Fruit fly (Drosophila melanogaster) whole organism, embryonic: ENCODE results near the gene Zpr1.

Experiments used
- Ada2b ChIP-seq: fragments of 200-800 bp; sonication (Bioruptor generic); IDR thresholded peaks from 2 replicates; pipeline ENCODE4 v1.3.6; 2022; ENCODE audit warnings: missing biosample characterization, missing genetic modification characterization
- Adf1 ChIP-seq: fragments of 200-800 bp; sonication (Bioruptor generic); IDR thresholded peaks from 2 replicates; pipeline ENCODE4 v1.3.6; 2022; ENCODE audit warnings: missing biosample characterization, missing genetic modification characterization
- Blimp-1 ChIP-seq: fragments of 200-800 bp; sonication (Bioruptor generic); optimal IDR thresholded peaks from 3 replicates; lab custom pipeline; 2018; ENCODE audit warnings: missing biosample characterization, missing genetic modification characterization, mild to moderate bottlenecking, moderate library complexity, missing genetic modification reagents
- CG10274 ChIP-seq: fragments of 200-800 bp; sonication (Bioruptor generic); optimal IDR thresholded peaks from 3 replicates; lab custom pipeline; 2017; ENCODE audit warnings: missing biosample characterization, mild to moderate bottlenecking, missing genetic modification characterization
- CG13287 ChIP-seq: fragments of 200-800 bp; sonication (Bioruptor generic); IDR thresholded peaks from 2 replicates; pipeline ENCODE4 v1.3.6; 2022; ENCODE audit warnings: missing biosample characterization, missing genetic modification characterization; ENCODE audit not compliant: partially characterized antibody
- CG13424 ChIP-seq: fragments of 200-800 bp; sonication (Bioruptor generic); optimal IDR thresholded peaks from 2 replicates; lab custom pipeline; 2019; ENCODE audit warnings: missing biosample characterization, mild to moderate bottlenecking, missing genetic modification characterization, moderate library complexity
- CG14710 ChIP-seq: fragments of 200-800 bp; sonication (Bioruptor generic); optimal IDR thresholded peaks from 3 replicates; lab custom pipeline; 2019; ENCODE audit warnings: missing biosample characterization, mild to moderate bottlenecking, missing genetic modification characterization, moderate library complexity
- CG15514 ChIP-seq: fragments of 200-800 bp; sonication (Bioruptor generic); optimal IDR thresholded peaks from 3 replicates; lab custom pipeline; 2017; ENCODE audit warnings: missing biosample characterization, missing genetic modification characterization, mild to moderate bottlenecking, moderate library complexity, missing genetic modification reagents
- CG1603 ChIP-seq: fragments of 200-800 bp; sonication (Bioruptor generic); optimal IDR thresholded peaks from 2 replicates; lab custom pipeline; 2019; ENCODE audit warnings: missing biosample characterization, mild to moderate bottlenecking, missing genetic modification characterization, moderate library complexity
- CG17385 ChIP-seq: fragments of 200-800 bp; sonication (Bioruptor generic); optimal IDR thresholded peaks from 3 replicates; lab custom pipeline; 2018; ENCODE audit warnings: missing biosample characterization, mild to moderate bottlenecking, missing genetic modification characterization
- CG17568 ChIP-seq: fragments of 200-800 bp; sonication (Bioruptor generic); optimal IDR thresholded peaks from 2 replicates; lab custom pipeline; 2018; ENCODE audit warnings: missing biosample characterization, mild to moderate bottlenecking, missing genetic modification characterization, moderate library complexity
- CG18599 ChIP-seq: fragments of 200-800 bp; sonication (Bioruptor generic); optimal IDR thresholded peaks from 3 replicates; lab custom pipeline; 2017; ENCODE audit warnings: missing biosample characterization, missing genetic modification characterization, mild to moderate bottlenecking, moderate library complexity, missing genetic modification reagents
- CG2120 ChIP-seq: fragments of 200-800 bp; sonication (Bioruptor generic); optimal IDR thresholded peaks from 3 replicates; lab custom pipeline; 2016; ENCODE audit warnings: missing biosample characterization, missing genetic modification characterization
- CG3281 ChIP-seq: fragments of 200-800 bp; sonication (Bioruptor generic); optimal IDR thresholded peaks from 3 replicates; lab custom pipeline; 2017; ENCODE audit warnings: missing biosample characterization, mild to moderate bottlenecking, missing genetic modification characterization
- CG4328 ChIP-seq: fragments of 200-800 bp; sonication (Bioruptor generic); optimal IDR thresholded peaks from 3 replicates; lab custom pipeline; 2017; ENCODE audit warnings: missing biosample characterization, missing genetic modification reagents, missing genetic modification characterization
- CG8388 ChIP-seq: fragments of 200-800 bp; sonication (Bioruptor generic); optimal IDR thresholded peaks from 2 replicates; lab custom pipeline; 2019; ENCODE audit warnings: missing biosample characterization, mild to moderate bottlenecking, missing genetic modification characterization, moderate library complexity
- D ChIP-seq, 2 experiments: fragments of 200-800 bp in 1 of 2; fragments of >200 bp in 1 of 2; sonication (Bioruptor generic) in 1 of 2; optimal IDR thresholded peaks; 2 replicates in 1 of 2; 3 replicates in 1 of 2; lab custom pipeline; 2017; ENCODE audit warnings: mild to moderate bottlenecking in 1 of 2, missing biosample characterization in 1 of 2, missing genetic modification characterization in 1 of 2, missing genetic modification reagents in 1 of 2
- ERR ChIP-seq: fragments of 200-800 bp; sonication (Bioruptor generic); optimal IDR thresholded peaks from 2 replicates; lab custom pipeline; 2016; ENCODE audit warnings: missing biosample characterization, missing genetic modification characterization
- Eip74EF ChIP-seq, 2 experiments: fragments of 200-800 bp in 1 of 2; fragments of >200 bp in 1 of 2; sonication (Bioruptor generic) in 1 of 2; optimal IDR thresholded peaks; 2 replicates each; lab custom pipeline; 2017 to 2019; ENCODE audit warnings: missing biosample characterization in 2 of 2, missing genetic modification characterization in 2 of 2, mild to moderate bottlenecking in 1 of 2, moderate library complexity in 1 of 2
- GATAe ChIP-seq: fragments of 200-800 bp; sonication (Bioruptor generic); conservative IDR thresholded peaks from 2 replicates; pipeline ENCODE4 v1.3.6; 2022; ENCODE audit warnings: missing biosample characterization, missing genetic modification characterization
- HHEX ChIP-seq: fragments of 200-800 bp; sonication (Bioruptor generic); optimal IDR thresholded peaks from 3 replicates; lab custom pipeline; 2017; ENCODE audit warnings: missing biosample characterization, mild to moderate bottlenecking, missing genetic modification characterization, missing genetic modification reagents
- HLH54F ChIP-seq: fragments of 200-800 bp; sonication (Bioruptor generic); optimal IDR thresholded peaks from 3 replicates; lab custom pipeline; 2016; ENCODE audit warnings: missing biosample characterization, missing genetic modification characterization
- HmgD ChIP-seq: fragments of 200-800 bp; sonication (Bioruptor generic); optimal IDR thresholded peaks from 3 replicates; lab custom pipeline; 2016; ENCODE audit warnings: missing biosample characterization, missing genetic modification characterization
- Hr78 ChIP-seq, 2 experiments: fragments of 200-800 bp in 1 of 2; fragments of >200 bp in 1 of 2; sonication (Bioruptor generic) in 1 of 2; optimal IDR thresholded peaks; 2 replicates each; lab custom pipeline; 2017 to 2019; ENCODE audit warnings: missing biosample characterization in 2 of 2, missing genetic modification characterization in 2 of 2, mild to moderate bottlenecking in 1 of 2, moderate library complexity in 1 of 2
- NfI ChIP-seq: fragments of 200-800 bp; sonication (Bioruptor generic); optimal IDR thresholded peaks from 3 replicates; lab custom pipeline; 2018; ENCODE audit warnings: missing biosample characterization, mild to moderate bottlenecking, missing genetic modification characterization, moderate library complexity
- Oli ChIP-seq: fragments of 200-800 bp; sonication (Bioruptor generic); optimal IDR thresholded peaks from 2 replicates; lab custom pipeline; 2018; ENCODE audit warnings: missing biosample characterization, mild to moderate bottlenecking, missing genetic modification characterization, moderate library complexity
- Ptx1 ChIP-seq: fragments of 200-800 bp; sonication (Bioruptor generic); IDR thresholded peaks from 2 replicates; pipeline ENCODE4 v1.3.6; 2022; ENCODE audit warnings: missing biosample characterization, missing genetic modification characterization
- Taf1 ChIP-seq: fragments of 200-800 bp; sonication (Bioruptor generic); IDR thresholded peaks from 2 replicates; pipeline ENCODE4 v1.3.6; 2022; ENCODE audit warnings: missing biosample characterization, missing genetic modification characterization
- bab2 ChIP-seq: fragments of 200-800 bp; sonication (Bioruptor generic); optimal IDR thresholded peaks from 2 replicates; lab custom pipeline; 2016; ENCODE audit warnings: missing biosample characterization, missing genetic modification characterization
- cg ChIP-seq: fragments of 200-800 bp; sonication (Bioruptor generic); optimal IDR thresholded peaks from 3 replicates; lab custom pipeline; 2019; ENCODE audit warnings: missing biosample characterization, mild to moderate bottlenecking, missing genetic modification characterization, moderate library complexity
- chif ChIP-seq, 2 experiments: fragments of 200-800 bp; sonication (Bioruptor generic); optimal IDR thresholded peaks; 3 replicates each; lab custom pipeline; 2016; ENCODE audit warnings: missing biosample characterization in 2 of 2, missing genetic modification characterization in 2 of 2
- ci ChIP-seq: fragments of 200-800 bp; sonication (Bioruptor generic); IDR thresholded peaks from 3 replicates; pipeline ENCODE4 v1.3.6; 2022; ENCODE audit warnings: missing biosample characterization, missing genetic modification characterization
- crol ChIP-seq: fragments of 200-800 bp; sonication (Bioruptor generic); IDR thresholded peaks from 2 replicates; pipeline ENCODE4 v1.3.6; 2022; ENCODE audit warnings: missing biosample characterization, missing genetic modification characterization
- disco-r ChIP-seq: fragments of 200-800 bp; sonication (Bioruptor generic); optimal IDR thresholded peaks from 2 replicates; lab custom pipeline; 2016; ENCODE audit warnings: missing biosample characterization, missing genetic modification characterization
- esg ChIP-seq: fragments of 200-800 bp; sonication (Bioruptor generic); conservative IDR thresholded peaks from 2 replicates; pipeline ENCODE4 v1.3.6; 2022; ENCODE audit warnings: missing biosample characterization, missing genetic modification characterization
- exex ChIP-seq: fragments of 200-800 bp; sonication (Bioruptor generic); optimal IDR thresholded peaks from 4 replicates; lab custom pipeline; 2018; ENCODE audit warnings: missing biosample characterization, mild to moderate bottlenecking, missing genetic modification characterization, moderate library complexity
- grau ChIP-seq: fragments of 200-800 bp; optimal IDR thresholded peaks from 3 replicates; lab custom pipeline; 2019; ENCODE audit warnings: missing biosample characterization, mild to moderate bottlenecking, missing genetic modification characterization, moderate library complexity
- grn ChIP-seq: fragments of 200-800 bp; sonication (Bioruptor generic); optimal IDR thresholded peaks from 3 replicates; lab custom pipeline; 2017; ENCODE audit warnings: missing biosample characterization, missing genetic modification characterization
- jumu ChIP-seq: fragments of 200-800 bp; sonication (Bioruptor generic); optimal IDR thresholded peaks from 3 replicates; lab custom pipeline; 2016; ENCODE audit warnings: missing biosample characterization, missing genetic modification characterization
- lola ChIP-seq, 3 experiments: fragments of >200 bp in 2 of 3; fragments of 200-800 bp in 1 of 3; sonication (Bioruptor generic) in 1 of 3; optimal IDR thresholded peaks; 2 replicates each; lab custom pipeline; 2017 to 2019; ENCODE audit warnings: missing biosample characterization in 3 of 3, missing genetic modification characterization in 3 of 3, mild to moderate bottlenecking in 1 of 3, moderate library complexity in 1 of 3
- pfk ChIP-seq: fragments of 200-800 bp; sonication (Bioruptor generic); optimal IDR thresholded peaks from 2 replicates; lab custom pipeline; 2018; ENCODE audit warnings: missing biosample characterization, mild to moderate bottlenecking, missing genetic modification characterization, moderate library complexity
- row ChIP-seq: fragments of 200-800 bp; sonication (Bioruptor generic); IDR thresholded peaks from 3 replicates; pipeline ENCODE4 v1.3.6; 2022; ENCODE audit warnings: missing biosample characterization, missing genetic modification characterization
- slbo ChIP-seq: fragments of 200-800 bp; sonication (Bioruptor generic); IDR thresholded peaks from 2 replicates; pipeline ENCODE4 v1.3.6; 2022; ENCODE audit warnings: missing biosample characterization, missing genetic modification characterization
- sna ChIP-seq: fragments of 200-800 bp; sonication (Bioruptor generic); IDR thresholded peaks from 2 replicates; pipeline ENCODE4 v1.3.6; 2022; ENCODE audit warnings: missing biosample characterization, missing genetic modification characterization; ENCODE audit not compliant: partially characterized antibody
- z ChIP-seq: fragments of 200-800 bp; sonication (Bioruptor generic); IDR thresholded peaks from 3 replicates; pipeline ENCODE4 v1.3.6; 2022; ENCODE audit warnings: missing biosample characterization, missing genetic modification characterization
- zfh1 ChIP-seq: fragments of 200-800 bp; sonication (Bioruptor generic); IDR thresholded peaks from 3 replicates; pipeline ENCODE4 v1.3.6; 2022; ENCODE audit warnings: missing biosample characterization, missing genetic modification characterization

Zpr1 gene

DNA sequence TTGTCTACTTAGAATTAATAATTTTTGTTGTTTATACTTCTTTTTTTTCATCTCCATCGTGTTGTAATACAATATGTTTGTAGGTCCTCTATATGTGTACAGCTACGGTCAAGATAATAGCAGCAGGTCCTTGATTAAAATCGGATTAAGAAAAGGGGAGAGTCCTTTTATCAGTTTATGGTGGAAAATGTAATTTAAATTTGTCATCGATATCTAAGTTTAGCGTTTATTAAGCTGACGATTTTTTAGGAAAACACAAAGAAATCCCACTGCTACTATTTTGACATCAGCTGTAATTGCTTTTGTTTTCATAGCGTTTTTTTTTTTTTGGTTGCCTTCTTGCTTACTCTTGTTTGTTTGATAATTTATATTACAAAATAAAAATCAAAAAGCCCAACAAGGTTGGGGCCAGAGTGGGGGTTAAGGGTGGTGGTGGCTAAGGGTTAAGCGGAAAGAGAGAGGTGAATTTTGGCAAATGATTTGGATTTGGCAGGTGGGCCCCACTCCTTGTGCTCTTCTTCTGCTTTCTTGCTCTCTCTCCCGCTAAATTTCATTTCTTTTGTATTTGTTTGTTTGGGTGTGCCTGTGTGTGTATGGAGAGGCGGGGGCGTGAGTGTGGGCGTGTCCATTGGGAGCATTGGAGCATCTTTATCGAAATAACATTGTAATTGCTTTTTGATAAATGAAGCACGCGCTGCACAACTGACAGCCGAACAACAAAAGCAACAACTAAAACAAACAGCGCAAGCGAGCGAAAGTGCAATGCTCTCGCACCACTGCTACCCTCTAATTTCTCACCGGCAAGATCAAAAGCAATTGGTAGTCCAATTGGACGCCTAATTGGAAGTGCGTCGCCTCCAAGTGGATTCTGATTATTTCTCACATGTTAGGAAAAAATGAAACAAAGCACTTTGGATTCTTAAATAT, 40.8 kb downstream of the Zpr1 start:
- TF ChIP-seq row (GFP tag; lab: Robert Waterston, UW): peak; percentile 57
- TF ChIP-seq Eip74EF (GFP tag; optimal IDR thresholded peaks at IDR 0.05; lab: Kevin White, UChicago): peak in 1 of 2 experiments; percentile 22
- TF ChIP-seq grau (tag; lab: Kevin White, UChicago): peak; percentile 56
- peak in 1 of 2 experiments; percentile 52 for TF ChIP-seq chif (GFP tag; optimal IDR thresholded peaks at IDR 0.05; lab: Kevin White, UChicago)
- peak; percentile 12; the same call in 1 of the 3 replicates for TF ChIP-seq ci (GFP tag; lab: Robert Waterston, UW)
- peak; percentile 33 for TF ChIP-seq bab2 (GFP tag; lab: Kevin White, UChicago)
- no peak for TF ChIP-seq Adf1 (GFP tag; lab: Robert Waterston, UW)
- no peak for TF ChIP-seq disco-r (GFP tag; lab: Kevin White, UChicago)
- TF ChIP-seq CG13424 (tag; lab: Kevin White, UChicago): peak; percentile 50
- no peak for TF ChIP-seq Hr78 (GFP tag; optimal IDR thresholded peaks at IDR 0.05; lab: Kevin White, UChicago)
- 0 out of 2 replicates have a peak, but pooled peaks have one; percentile 16 for TF ChIP-seq crol (GFP tag; lab: Robert Waterston, UW)
- peak; percentile 13 for TF ChIP-seq CG10274 (GFP tag; lab: Kevin White, UChicago)
- TF ChIP-seq exex (tag; lab: Kevin White, UChicago): no peak
- peak; percentile 45 for TF ChIP-seq HHEX (GFP tag; lab: Kevin White, UChicago)
- peak; percentile 28 for TF ChIP-seq NfI (GFP tag; lab: Kevin White, UChicago)
- TF ChIP-seq CG2120 (GFP tag; lab: Kevin White, UChicago): peak; percentile 68
- peak; percentile 22 for TF ChIP-seq cg (GFP tag; lab: Kevin White, UChicago)
- TF ChIP-seq Oli (tag; lab: Kevin White, UChicago): peak; percentile 53
- TF ChIP-seq CG17385 (GFP tag; lab: Kevin White, UChicago): peak; percentile 57
- no peak for TF ChIP-seq sna
- no peak for TF ChIP-seq GATAe
- TF ChIP-seq CG14710 (tag; lab: Kevin White, UChicago): peak; percentile 41
- peak; percentile 60 for TF ChIP-seq Blimp-1
- TF ChIP-seq ERR (GFP tag; lab: Kevin White, UChicago): no peak
- no peak for TF ChIP-seq z (GFP tag; lab: Robert Waterston, UW)
- TF ChIP-seq CG4328 (GFP tag; lab: Kevin White, UChicago): no peak
- peak; percentile 32 for TF ChIP-seq CG17568 (GFP tag; lab: Kevin White, UChicago)
- peak; percentile 46; the same call in 1 of the 2 replicates for TF ChIP-seq Ptx1 (GFP tag; lab: Robert Waterston, UW)
- peak; percentile 46 for TF ChIP-seq Ada2b (GFP tag; lab: Robert Waterston, UW)
- TF ChIP-seq HLH54F: no peak
- no peak for TF ChIP-seq grn (GFP tag; lab: Kevin White, UChicago)
- TF ChIP-seq CG1603: peak; percentile 35
- peak; percentile 23 for TF ChIP-seq CG8388 (GFP tag; lab: Kevin White, UChicago)
- peak; percentile 55 for TF ChIP-seq CG3281 (GFP tag; lab: Kevin White, UChicago)
- TF ChIP-seq Taf1: peak; percentile 19; the same call in 1 of the 2 replicates
- 0 out of 3 replicates have a peak, but pooled peaks have one; percentile 6 for TF ChIP-seq zfh1 (GFP tag; lab: Robert Waterston, UW)
- TF ChIP-seq CG13287 (GFP tag; lab: Robert Waterston, UW): no peak
- peak; percentile 58 for TF ChIP-seq CG18599 (GFP tag; lab: Kevin White, UChicago)
- peak in 1 of 3 experiments; percentile 33 for TF ChIP-seq lola (GFP tag; optimal IDR thresholded peaks at IDR 0.05; lab: Kevin White, UChicago)
- no peak for TF ChIP-seq jumu
- TF ChIP-seq CG15514 (GFP tag; lab: Kevin White, UChicago): peak; percentile 21
- no peak for TF ChIP-seq D (optimal IDR thresholded peaks at IDR 0.05; lab: Kevin White, UChicago)
- peak; percentile 37 for TF ChIP-seq D (GFP tag; optimal IDR thresholded peaks at IDR 0.05; lab: Kevin White, UChicago)
- TF ChIP-seq pfk (GFP tag; lab: Kevin White, UChicago): no peak
- TF ChIP-seq HmgD (GFP tag; lab: Kevin White, UChicago): no peak
- TF ChIP-seq slbo (GFP tag; lab: Robert Waterston, UW): peak; percentile 55
- TF ChIP-seq esg (GFP tag; lab: Robert Waterston, UW): peak; percentile 25; the same call in 1 of the 2 replicates
